Fruit fly (Drosophila melanogaster) whole organism, pupa: ENCODE measurements around the gene ND-24.

Experiments used
- CG10348 ChIP-seq: fragments of 200-800 bp; sonication (Bioruptor generic); IDR thresholded peaks from 2 replicates; pipeline ENCODE4 v1.3.6; 2022; ENCODE audit warnings: missing biosample characterization, missing genetic modification characterization
- CG12605 ChIP-seq: fragments of 200-800 bp; sonication (Bioruptor generic); IDR thresholded peaks from 2 replicates; pipeline ENCODE4 v1.3.6; 2022; ENCODE audit warnings: missing biosample characterization, missing genetic modification characterization
- CG13204 ChIP-seq: fragments of 200-800 bp; sonication (Bioruptor generic); optimal IDR thresholded peaks from 2 replicates; lab custom pipeline; 2018; ENCODE audit warnings: missing biosample characterization, mild to moderate bottlenecking, missing genetic modification characterization, moderate library complexity
- CG14655 ChIP-seq: fragments of 200-800 bp; sonication (Bioruptor generic); optimal IDR thresholded peaks from 3 replicates; lab custom pipeline; 2017; ENCODE audit warnings: mild to moderate bottlenecking, missing biosample characterization, missing genetic modification reagents, missing genetic modification characterization
- CG15710 ChIP-seq: fragments of 200-800 bp; sonication (Bioruptor generic); optimal IDR thresholded peaks from 2 replicates; lab custom pipeline; 2018; ENCODE audit warnings: missing biosample characterization, mild to moderate bottlenecking, missing genetic modification characterization, moderate library complexity
- CG17806 ChIP-seq: fragments of 200-800 bp; sonication (Bioruptor generic); optimal IDR thresholded peaks from 2 replicates; lab custom pipeline; 2018; ENCODE audit warnings: missing biosample characterization, mild to moderate bottlenecking, missing genetic modification characterization, moderate library complexity
- CG32121 ChIP-seq: fragments of 200-800 bp; sonication (Bioruptor generic); IDR thresholded peaks from 2 replicates; pipeline ENCODE4 v1.3.6; 2022; ENCODE audit warnings: missing biosample characterization, missing genetic modification characterization
- CG34367 ChIP-seq: fragments of 200-800 bp; sonication (Bioruptor generic); optimal IDR thresholded peaks from 2 replicates; lab custom pipeline; 2018; ENCODE audit warnings: missing biosample characterization, mild to moderate bottlenecking, missing genetic modification characterization
- CG4496 ChIP-seq: fragments of 200-800 bp; sonication (Bioruptor generic); IDR thresholded peaks from 3 replicates; pipeline ENCODE4 v1.3.6; 2022; ENCODE audit warnings: missing biosample characterization, missing genetic modification characterization
- CG8159 ChIP-seq: fragments of 200-800 bp; sonication (Bioruptor generic); optimal IDR thresholded peaks from 3 replicates; lab custom pipeline; 2018; ENCODE audit warnings: missing biosample characterization, mild to moderate bottlenecking, missing genetic modification characterization, moderate library complexity
- CG8301 ChIP-seq: fragments of 200-800 bp; sonication (Bioruptor generic); optimal IDR thresholded peaks from 2 replicates; lab custom pipeline; 2018; ENCODE audit warnings: missing biosample characterization, mild to moderate bottlenecking, missing genetic modification characterization
- CG9948 ChIP-seq: fragments of 200-800 bp; sonication (Bioruptor generic); optimal IDR thresholded peaks from 2 replicates; lab custom pipeline; 2018; ENCODE audit warnings: missing biosample characterization, mild to moderate bottlenecking, missing genetic modification characterization, moderate library complexity
- D1 ChIP-seq: fragments of 200-800 bp; sonication (Bioruptor generic); optimal IDR thresholded peaks from 2 replicates; lab custom pipeline; 2018; ENCODE audit warnings: missing biosample characterization, mild to moderate bottlenecking, missing genetic modification characterization, moderate library complexity
- EcR ChIP-seq: fragments of 200-800 bp; sonication (Bioruptor generic); optimal IDR thresholded peaks from 3 replicates; lab custom pipeline; 2019; ENCODE audit warnings: missing biosample characterization, missing genetic modification characterization, mild to moderate bottlenecking, moderate library complexity, missing genetic modification reagents
- Ets98B ChIP-seq: fragments of 200-800 bp; sonication (Bioruptor generic); IDR thresholded peaks from 2 replicates; pipeline ENCODE4 v1.3.6; 2022; ENCODE audit warnings: missing biosample characterization, missing genetic modification characterization
- Pif1A ChIP-seq: fragments of 200-800 bp; sonication (Bioruptor generic); optimal IDR thresholded peaks from 3 replicates; lab custom pipeline; 2016; ENCODE audit warnings: missing biosample characterization, missing genetic modification characterization
- Pif1B ChIP-seq: fragments of 200-800 bp; sonication (Bioruptor generic); optimal IDR thresholded peaks from 3 replicates; lab custom pipeline; 2016; ENCODE audit warnings: missing biosample characterization, missing genetic modification characterization
- Snoo ChIP-seq: fragments of 200-800 bp; sonication (Bioruptor generic); optimal IDR thresholded peaks from 3 replicates; lab custom pipeline; 2017; ENCODE audit warnings: missing biosample characterization, mild to moderate bottlenecking, missing genetic modification characterization, inconsistent platforms
- fd96Ca ChIP-seq: fragments of 200-800 bp; sonication (Bioruptor generic); IDR thresholded peaks from 3 replicates; pipeline ENCODE4 v1.3.6; 2022; ENCODE audit warnings: missing biosample characterization, missing genetic modification characterization
- gl ChIP-seq: fragments of 200-800 bp; sonication (Bioruptor generic); optimal IDR thresholded peaks from 2 replicates; lab custom pipeline; 2018; ENCODE audit warnings: missing biosample characterization, mild to moderate bottlenecking, missing genetic modification characterization
- rn ChIP-seq: fragments of 200-800 bp; sonication (Bioruptor generic); IDR thresholded peaks from 2 replicates; pipeline ENCODE4 v1.3.6; 2022; ENCODE audit warnings: missing biosample characterization, missing genetic modification characterization

ND-24 gene

dm6 chrX:17679642-17680571, 48.0 kb downstream of the ND-24 start:
- TF ChIP-seq EcR (GFP tag; lab: Kevin White, UChicago) = peak; percentile 56
- peak; percentile 18 for TF ChIP-seq gl (tag; lab: Kevin White, UChicago)
- TF ChIP-seq Pif1B (GFP tag; lab: Kevin White, UChicago) = no peak
- TF ChIP-seq CG13204 (GFP tag; lab: Kevin White, UChicago) = no peak
- peak; percentile 24 for TF ChIP-seq D1
- peak; percentile 25 for TF ChIP-seq Pif1A (GFP tag; lab: Kevin White, UChicago)
- TF ChIP-seq CG8159 (tag; lab: Kevin White, UChicago) = peak; percentile 70
- peak; percentile 73 for TF ChIP-seq CG4496 (GFP tag; lab: Robert Waterston, UW)
- peak; percentile 9; the same call in 1 of the 2 replicates for TF ChIP-seq Ets98B (GFP tag; lab: Robert Waterston, UW)
- TF ChIP-seq CG9948 (tag; lab: Kevin White, UChicago) = peak; percentile 49
- peak; percentile 51 for TF ChIP-seq CG17806 (tag; lab: Kevin White, UChicago)
- TF ChIP-seq CG12605 (GFP tag; lab: Robert Waterston, UW) = peak; percentile 24; the same call in 1 of the 2 replicates
- TF ChIP-seq CG32121 (GFP tag; lab: Robert Waterston, UW) = peak; percentile 22; the same call in 1 of the 2 replicates
- TF ChIP-seq CG34367 (tag; lab: Kevin White, UChicago) = peak; percentile 29
- TF ChIP-seq Snoo (tag; lab: Kevin White, UChicago) = peak; percentile 49
- peak; percentile 61 for TF ChIP-seq CG14655 (GFP tag; lab: Kevin White, UChicago)
- no peak for TF ChIP-seq CG10348 (GFP tag; lab: Robert Waterston, UW)
- TF ChIP-seq CG8301 (tag; lab: Kevin White, UChicago) = peak; percentile 28
- TF ChIP-seq fd96Ca (GFP tag; lab: Robert Waterston, UW) = peak; percentile 69; the same call in 2 of the 3 replicates
- no peak for TF ChIP-seq rn
- peak; percentile 50 for TF ChIP-seq CG15710 (tag; lab: Kevin White, UChicago)

dm6 chrX:17682745-17683505, 51.0 kb downstream of the ND-24 start:
- TF ChIP-seq CG8159 (tag; lab: Kevin White, UChicago) = peak; percentile 92
- peak; percentile 97 for TF ChIP-seq Pif1B (GFP tag; lab: Kevin White, UChicago)
- peak; percentile 85 for TF ChIP-seq CG8301 (tag; lab: Kevin White, UChicago)
- TF ChIP-seq D1 = peak; percentile 61
- TF ChIP-seq gl (tag; lab: Kevin White, UChicago) = peak; percentile 88
- TF ChIP-seq CG9948 (tag; lab: Kevin White, UChicago) = peak; percentile 82
- peak; percentile 92 for TF ChIP-seq CG15710 (tag; lab: Kevin White, UChicago)
- TF ChIP-seq fd96Ca (GFP tag; lab: Robert Waterston, UW) = peak; percentile 97
- peak; percentile 96 for TF ChIP-seq Pif1A (GFP tag; lab: Kevin White, UChicago)
- peak; percentile 97 for TF ChIP-seq CG4496 (GFP tag; lab: Robert Waterston, UW)
- TF ChIP-seq CG10348 (GFP tag; lab: Robert Waterston, UW) = peak; percentile 63; the same call in 1 of the 2 replicates
- TF ChIP-seq CG32121 (GFP tag; lab: Robert Waterston, UW) = peak; percentile 88
- TF ChIP-seq rn = peak; percentile 93
- TF ChIP-seq CG17806 (tag; lab: Kevin White, UChicago) = peak; percentile 88
- TF ChIP-seq CG12605 (GFP tag; lab: Robert Waterston, UW) = peak; percentile 94
- TF ChIP-seq CG14655 (GFP tag; lab: Kevin White, UChicago) = peak; percentile 93
- peak; percentile 13 for TF ChIP-seq EcR (GFP tag; lab: Kevin White, UChicago)
- TF ChIP-seq CG13204 (GFP tag; lab: Kevin White, UChicago) = peak; percentile 92
- peak; percentile 91 for TF ChIP-seq CG34367 (tag; lab: Kevin White, UChicago)
- peak; percentile 95 for TF ChIP-seq Ets98B (GFP tag; lab: Robert Waterston, UW)
- peak; percentile 94 for TF ChIP-seq Snoo (tag; lab: Kevin White, UChicago)
- TF ChIP-seq, all 21 proteins: peak for 21
